Worm (Caenorhabditis elegans) whole organism, late embryonic: ENCODE measurements around the gene eif-1.

Experiments used
- C38D4.7 ChIP-seq: fragments of 200-800 bp; sonication (Bioruptor generic); optimal IDR thresholded peaks from 2 replicates; lab custom pipeline; 2018; ENCODE audit warnings: mild to moderate bottlenecking, missing genetic modification characterization, moderate library complexity, missing compliant biosample characterization
- F13H6.1 ChIP-seq: sonication (generic microtip); optimal IDR thresholded peaks from 2 replicates; lab custom pipeline; 2016; ENCODE audit warnings: missing genetic modification characterization, missing compliant biosample characterization
- K02D7.2 ChIP-seq: sonication (generic microtip); optimal IDR thresholded peaks from 2 replicates; lab custom pipeline; 2017; ENCODE audit warnings: mild to moderate bottlenecking, missing genetic modification characterization, missing compliant biosample characterization
- K09A11.1 ChIP-seq: sonication (generic microtip); optimal IDR thresholded peaks from 2 replicates; lab custom pipeline; 2017; ENCODE audit warnings: antibody characterized with exemption, mild to moderate bottlenecking, missing genetic modification characterization, missing compliant biosample characterization; ENCODE audit not compliant: insufficient read depth
- T23F11.4 ChIP-seq: fragments of 200-800 bp; sonication (Bioruptor generic); optimal IDR thresholded peaks from 2 replicates; lab custom pipeline; 2018; ENCODE audit warnings: mild to moderate bottlenecking, missing genetic modification characterization, missing compliant biosample characterization
- Y22D7AL.16 ChIP-seq: sonication (generic microtip); optimal IDR thresholded peaks from 2 replicates; lab custom pipeline; 2016; ENCODE audit warnings: missing genetic modification characterization, missing compliant biosample characterization
- ama-1 ChIP-seq: fragments of 150-350 bp; optimal IDR thresholded peaks from 2 replicates; lab custom pipeline; 2014
- ceh-14 ChIP-seq: sonication (generic microtip); optimal IDR thresholded peaks from 2 replicates; lab custom pipeline; 2016; ENCODE audit warnings: missing genotype, missing genetic modification characterization, missing compliant biosample characterization
- ceh-18 ChIP-seq: sonication (generic microtip); optimal IDR thresholded peaks from 2 replicates; lab custom pipeline; 2016; ENCODE audit warnings: missing genetic modification characterization, missing compliant biosample characterization
- ceh-19 ChIP-seq: fragments of 200-800 bp; sonication (Bioruptor generic); optimal IDR thresholded peaks from 2 replicates; lab custom pipeline; 2018; ENCODE audit warnings: mild to moderate bottlenecking, missing genetic modification characterization, missing compliant biosample characterization
- ceh-22 ChIP-seq: sonication (generic microtip); optimal IDR thresholded peaks from 2 replicates; lab custom pipeline; 2017; ENCODE audit warnings: missing biosample characterization, missing genetic modification characterization
- ceh-30 ChIP-seq: fragments of 150-350 bp; optimal IDR thresholded peaks from 2 replicates; lab custom pipeline; 2014; ENCODE audit warnings: missing biosample characterization, missing genetic modification characterization
- ceh-34 ChIP-seq: sonication (generic microtip); optimal IDR thresholded peaks from 2 replicates; lab custom pipeline; 2016; ENCODE audit warnings: mild to moderate bottlenecking, missing genetic modification characterization, missing compliant biosample characterization
- ceh-45 ChIP-seq: fragments of 200-800 bp; sonication (Bioruptor generic); IDR thresholded peaks from 2 replicates; pipeline ENCODE4 v1.3.6; 2022; ENCODE audit warnings: missing genetic modification reagents, missing genetic modification characterization, missing compliant biosample characterization
- ceh-48 ChIP-seq: sonication (generic microtip); optimal IDR thresholded peaks from 2 replicates; lab custom pipeline; 2016; ENCODE audit warnings: missing genetic modification characterization, inconsistent platforms, missing compliant biosample characterization
- che-1 ChIP-seq: sonication (generic microtip); optimal IDR thresholded peaks from 2 replicates; lab custom pipeline; 2016; ENCODE audit warnings: mild to moderate bottlenecking, missing genetic modification characterization, missing compliant biosample characterization
- elt-2 ChIP-seq: sonication (generic microtip); optimal IDR thresholded peaks from 2 replicates; lab custom pipeline; 2016; ENCODE audit warnings: missing genetic modification reagents, missing genetic modification characterization, missing compliant biosample characterization
- elt-4 ChIP-seq: sonication (generic microtip); optimal IDR thresholded peaks from 2 replicates; lab custom pipeline; 2016; ENCODE audit warnings: missing genetic modification characterization, missing compliant biosample characterization
- ets-4 ChIP-seq: sonication (generic microtip); optimal IDR thresholded peaks from 2 replicates; lab custom pipeline; 2016; ENCODE audit warnings: missing genetic modification characterization, missing compliant biosample characterization
- eyg-1 ChIP-seq: sonication (generic microtip); optimal IDR thresholded peaks from 2 replicates; lab custom pipeline; 2016; ENCODE audit warnings: missing genotype, missing genetic modification characterization, missing compliant biosample characterization
- fax-1 ChIP-seq: sonication (generic microtip); optimal IDR thresholded peaks from 2 replicates; lab custom pipeline; 2016; ENCODE audit warnings: missing genotype, missing genetic modification characterization, missing compliant biosample characterization
- fkh-10 ChIP-seq: fragments of 150-350 bp; optimal IDR thresholded peaks from 2 replicates; lab custom pipeline; 2014; ENCODE audit warnings: missing biosample characterization, missing genetic modification reagents, missing genetic modification characterization
- fkh-6 ChIP-seq: sonication (generic microtip); optimal IDR thresholded peaks from 2 replicates; lab custom pipeline; 2016; ENCODE audit warnings: missing genetic modification characterization, missing compliant biosample characterization
- gmeb-2 ChIP-seq: sonication (generic microtip); optimal IDR thresholded peaks from 2 replicates; lab custom pipeline; 2016; ENCODE audit warnings: missing genetic modification characterization, inconsistent platforms, missing compliant biosample characterization
- hlh-13 ChIP-seq: fragments of 200-800 bp; sonication (Bioruptor generic); optimal IDR thresholded peaks from 2 replicates; lab custom pipeline; 2018; ENCODE audit warnings: mild to moderate bottlenecking, missing genetic modification characterization, missing compliant biosample characterization
- hlh-15 ChIP-seq: sonication (generic microtip); optimal IDR thresholded peaks from 2 replicates; lab custom pipeline; 2016; ENCODE audit warnings: missing genetic modification characterization, missing compliant biosample characterization
- hlh-8 ChIP-seq: sonication (generic microtip); optimal IDR thresholded peaks from 2 replicates; lab custom pipeline; 2016; ENCODE audit warnings: missing genotype, missing genetic modification characterization, missing compliant biosample characterization
- lim-6 ChIP-seq: sonication (generic microtip); optimal IDR thresholded peaks from 2 replicates; lab custom pipeline; 2016; ENCODE audit warnings: missing genetic modification characterization, missing compliant biosample characterization
- madf-2 ChIP-seq: sonication (generic microtip); optimal IDR thresholded peaks from 2 replicates; lab custom pipeline; 2017; ENCODE audit warnings: missing genetic modification characterization, missing compliant biosample characterization
- nhr-11 ChIP-seq: fragments of 150-350 bp; optimal IDR thresholded peaks from 2 replicates; lab custom pipeline; 2014; ENCODE audit warnings: missing biosample characterization, missing genetic modification characterization
- nhr-232 ChIP-seq: sonication (generic microtip); optimal IDR thresholded peaks from 2 replicates; lab custom pipeline; 2016; ENCODE audit warnings: missing genetic modification characterization, missing compliant biosample characterization
- npax-4 ChIP-seq: sonication (generic microtip); optimal IDR thresholded peaks from 2 replicates; lab custom pipeline; 2016; ENCODE audit warnings: missing genetic modification characterization, missing compliant biosample characterization
- odd-2 ChIP-seq: sonication (generic microtip); optimal IDR thresholded peaks from 2 replicates; lab custom pipeline; 2017; ENCODE audit warnings: antibody characterized with exemption, mild to moderate bottlenecking, missing genetic modification characterization, missing compliant biosample characterization
- pqm-1 ChIP-seq: sonication (generic microtip); optimal IDR thresholded peaks from 2 replicates; lab custom pipeline; 2016; ENCODE audit warnings: missing genetic modification characterization, missing compliant biosample characterization
- pros-1 ChIP-seq: fragments of 150-350 bp; optimal IDR thresholded peaks from 2 replicates; lab custom pipeline; 2014; ENCODE audit warnings: missing biosample characterization, missing genetic modification reagents, missing genetic modification characterization
- ref-2 ChIP-seq: sonication (generic microtip); optimal IDR thresholded peaks from 2 replicates; lab custom pipeline; 2016; ENCODE audit warnings: missing genetic modification characterization, missing compliant biosample characterization
- rnt-1 ChIP-seq: sonication (generic microtip); optimal IDR thresholded peaks from 2 replicates; lab custom pipeline; 2016; ENCODE audit warnings: missing genetic modification characterization, missing compliant biosample characterization
- sdc-2 ChIP-seq: sonication (generic microtip); optimal IDR thresholded peaks from 2 replicates; lab custom pipeline; 2016; ENCODE audit warnings: missing genotype, missing genetic modification characterization, missing compliant biosample characterization
- sox-2 ChIP-seq: fragments of 200-800 bp; sonication (Bioruptor generic); IDR thresholded peaks from 2 replicates; pipeline ENCODE4 v1.3.6; 2022; ENCODE audit warnings: missing genetic modification reagents, missing genetic modification characterization, missing compliant biosample characterization
- syd-9 ChIP-seq: sonication (generic microtip); optimal IDR thresholded peaks from 2 replicates; lab custom pipeline; 2016; ENCODE audit warnings: mild to moderate bottlenecking, missing genetic modification characterization, moderate library complexity, missing compliant biosample characterization
- tbx-2 ChIP-seq: sonication (generic microtip); optimal IDR thresholded peaks from 2 replicates; lab custom pipeline; 2016; ENCODE audit warnings: missing genetic modification characterization, missing compliant biosample characterization
- ttx-3 ChIP-seq: sonication (generic microtip); optimal IDR thresholded peaks from 2 replicates; lab custom pipeline; 2016; ENCODE audit warnings: missing genetic modification reagents, missing genetic modification characterization, missing compliant biosample characterization
- unc-42 ChIP-seq: sonication (generic microtip); optimal IDR thresholded peaks from 2 replicates; lab custom pipeline; 2016; ENCODE audit warnings: missing genotype, missing genetic modification characterization, missing compliant biosample characterization
- ztf-16 ChIP-seq: sonication (generic microtip); optimal IDR thresholded peaks from 2 replicates; lab custom pipeline; 2017; ENCODE audit warnings: missing genetic modification characterization, missing compliant biosample characterization

The eif-1 gene

ce11 chrII:4955353-4955752 lies 38.0 kb downstream of the eif-1 start, which contains the start of gene pbs-3 (continued):
- no peak for TF ChIP-seq ceh-30 (tag; lab: Kevin White, UChicago)
- TF ChIP-seq Y22D7AL.16: no peak
- no peak for TF ChIP-seq gmeb-2 (tag; lab: Kevin White, UChicago)
- no peak for TF ChIP-seq sdc-2 (tag; lab: Kevin White, UChicago)
- no peak for TF ChIP-seq ama-1 (lab: Kevin White, UChicago)
- no peak for TF ChIP-seq T23F11.4 (GFP tag; lab: Kevin White, UChicago)
- no peak for TF ChIP-seq ttx-3 (tag; lab: Kevin White, UChicago)
- no peak for TF ChIP-seq fkh-6 (tag; lab: Kevin White, UChicago)
- TF ChIP-seq unc-42 (tag; lab: Kevin White, UChicago): peak; percentile 60
- no peak for TF ChIP-seq ztf-16 (tag; lab: Kevin White, UChicago)
- no peak for TF ChIP-seq pqm-1 (tag; lab: Kevin White, UChicago)
- TF ChIP-seq hlh-13 (GFP tag; lab: Kevin White, UChicago): no peak
- TF ChIP-seq lim-6 (tag; lab: Kevin White, UChicago): peak; percentile 78
- TF ChIP-seq hlh-15: no peak
- no peak for TF ChIP-seq ceh-19 (GFP tag; lab: Kevin White, UChicago)
- peak; percentile 61 for TF ChIP-seq ets-4 (tag; lab: Kevin White, UChicago)
- peak; percentile 6 for TF ChIP-seq madf-2 (tag; lab: Kevin White, UChicago)
- TF ChIP-seq npax-4: no peak
- TF ChIP-seq pros-1 (tag; lab: Kevin White, UChicago): no peak
- TF ChIP-seq nhr-11 (tag; lab: Kevin White, UChicago): no peak
- peak; percentile 66 for TF ChIP-seq rnt-1 (tag; lab: Kevin White, UChicago)
- no peak for TF ChIP-seq ceh-48
- TF ChIP-seq ceh-18 (tag; lab: Kevin White, UChicago): peak; percentile 44
- TF ChIP-seq F13H6.1 (tag; lab: Kevin White, UChicago): peak; percentile 68
- TF ChIP-seq elt-4 (tag; lab: Kevin White, UChicago): no peak
- peak; percentile 15; the same call in 1 of the 2 replicates for TF ChIP-seq sox-2 (GFP tag; lab: Robert Waterston, UW)
- peak; percentile 29 for TF ChIP-seq ceh-34
- TF ChIP-seq ref-2 (tag; lab: Kevin White, UChicago): peak; percentile 46
- TF ChIP-seq che-1 (tag; lab: Kevin White, UChicago): no peak
- TF ChIP-seq ceh-45 (GFP tag; lab: Robert Waterston, UW): no peak
- peak; percentile 74 for TF ChIP-seq ceh-14

- no peak for TF ChIP-seq npax-4
- TF ChIP-seq ceh-30 (tag; lab: Kevin White, UChicago): no peak
- no peak for TF ChIP-seq ceh-22 (tag; lab: Kevin White, UChicago)
- TF ChIP-seq unc-42 (tag; lab: Kevin White, UChicago): no peak
- no peak for TF ChIP-seq K02D7.2
- no peak for TF ChIP-seq sox-2 (GFP tag; lab: Robert Waterston, UW)
- no peak for TF ChIP-seq eyg-1 (tag; lab: Kevin White, UChicago)
- TF ChIP-seq C38D4.7 (GFP tag; lab: Kevin White, UChicago): no peak
These were observed 39.1 kb downstream of the eif-1 start for ce11 chrII:4954099-4954959.

- TF ChIP-seq unc-42 (tag; lab: Kevin White, UChicago): no peak
- TF ChIP-seq syd-9 (tag; lab: Kevin White, UChicago): no peak
- TF ChIP-seq elt-2 (tag; lab: Kevin White, UChicago): no peak
- TF ChIP-seq ceh-45 (GFP tag; lab: Robert Waterston, UW): no peak
- TF ChIP-seq nhr-232 (tag; lab: Kevin White, UChicago): no peak
- TF ChIP-seq hlh-8 (tag; lab: Kevin White, UChicago): no peak
- TF ChIP-seq K09A11.1: no peak
- no peak for TF ChIP-seq nhr-11 (tag; lab: Kevin White, UChicago)
- no peak for TF ChIP-seq fax-1 (tag; lab: Kevin White, UChicago)
- no peak for TF ChIP-seq odd-2 (tag; lab: Kevin White, UChicago)
- TF ChIP-seq hlh-13 (GFP tag; lab: Kevin White, UChicago): no peak
- TF ChIP-seq F13H6.1 (tag; lab: Kevin White, UChicago): no peak
- no peak for TF ChIP-seq K02D7.2
- no peak for TF ChIP-seq tbx-2
- TF ChIP-seq fkh-10 (GFP tag; lab: Kevin White, UChicago): no peak
These were observed 40.1 kb downstream of the eif-1 start, which contains the start of gene ndx-3 for ce11 chrII:4953289-4953688. Gene ndx-3, plus strand, starts transcription at chrII:4953589.
